Worm (Caenorhabditis elegans) whole organism, L1 larva: Measurements from ENCODE around the gene C24A3.2.

ENCODE experiments used
- lin-39 ChIP-seq: fragments of 150-350 bp; optimal IDR thresholded peaks from 2 replicates; lab custom pipeline; 2014; ENCODE audit warnings: missing biosample characterization, missing genetic modification reagents, missing genetic modification characterization
- nhr-28 ChIP-seq: fragments of 150-350 bp; optimal IDR thresholded peaks from 2 replicates; lab custom pipeline; 2014; ENCODE audit warnings: missing biosample characterization, missing genetic modification characterization
- pqm-1 ChIP-seq: sonication (generic microtip); optimal IDR thresholded peaks from 3 replicates; lab custom pipeline; 2017; ENCODE audit warnings: missing biosample characterization, missing genetic modification characterization
- tlp-1 ChIP-seq: fragments of 150-350 bp; optimal IDR thresholded peaks from 2 replicates; lab custom pipeline; 2014; ENCODE audit warnings: missing biosample characterization, missing genetic modification characterization

DNA sequence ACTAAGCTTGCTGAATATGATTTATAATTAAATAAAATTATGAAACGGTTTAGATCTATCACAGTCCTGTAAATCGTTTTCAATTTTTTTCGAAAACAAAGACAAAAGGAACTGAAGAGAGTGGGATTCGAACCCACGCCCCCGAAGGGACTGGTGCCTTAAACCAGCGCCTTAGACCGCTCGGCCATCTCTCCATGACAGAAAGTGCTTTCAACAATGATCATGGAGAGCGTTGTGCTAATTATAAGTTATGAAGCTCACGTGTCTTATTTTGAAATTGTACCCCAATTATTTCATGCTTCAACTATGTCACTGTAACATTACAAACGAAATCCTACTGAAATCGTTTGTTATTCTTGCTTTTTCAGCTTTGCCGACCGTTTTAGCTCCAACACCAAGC is 41.5 kb upstream of the C24A3.2 start:
- TF ChIP-seq tlp-1 (tag; lab: Kevin White, UChicago) (no peak), pqm-1 (tag; lab: Kevin White, UChicago) (no peak), nhr-28 (tag; lab: Kevin White, UChicago) (no peak), lin-39 (tag; lab: Kevin White, UChicago) (no peak)
